Worm (Caenorhabditis elegans) whole organism, young adult: ENCODE measurements around the gene odr-7.

ENCODE experiments used
- F10E7.11 ChIP-seq: sonication (generic microtip); optimal IDR thresholded peaks from 2 replicates; lab custom pipeline; 2017; ENCODE audit warnings: mild to moderate bottlenecking, missing genetic modification characterization, moderate library complexity, missing compliant biosample characterization
- F49E8.2 ChIP-seq: sonication (generic microtip); optimal IDR thresholded peaks from 3 replicates; lab custom pipeline; 2017; ENCODE audit warnings: missing genetic modification characterization, mild to moderate bottlenecking, missing compliant biosample characterization, antibody characterized with exemption, moderate library complexity; ENCODE audit not compliant: insufficient read depth
- F57A8.1 ChIP-seq: fragments of 200-800 bp; sonication (Bioruptor generic); optimal IDR thresholded peaks from 2 replicates; lab custom pipeline; 2018; ENCODE audit warnings: mild to moderate bottlenecking, missing genetic modification characterization, moderate library complexity, missing compliant biosample characterization
- F57C9.4 ChIP-seq: sonication (generic microtip); optimal IDR thresholded peaks from 2 replicates; lab custom pipeline; 2017; ENCODE audit warnings: mild to moderate bottlenecking, missing genetic modification characterization, missing compliant biosample characterization
- T07F8.4 ChIP-seq: sonication (generic microtip); optimal IDR thresholded peaks from 2 replicates; lab custom pipeline; 2016; ENCODE audit warnings: mild to moderate bottlenecking, missing genetic modification characterization, moderate library complexity, missing compliant biosample characterization
- Y53F4B.3 ChIP-seq: fragments of 200-800 bp; sonication (Bioruptor generic); IDR thresholded peaks from 2 replicates; pipeline ENCODE4 v1.3.6; 2022; ENCODE audit warnings: missing genetic modification reagents, missing genetic modification characterization, missing compliant biosample characterization
- Y79H2A.3 ChIP-seq: fragments of 200-800 bp; sonication (Bioruptor generic); conservative IDR thresholded peaks from 2 replicates; pipeline ENCODE4 v1.3.6; 2022; ENCODE audit warnings: missing genetic modification reagents, missing genetic modification characterization, missing compliant biosample characterization
- atf-7 ChIP-seq: sonication (generic microtip); optimal IDR thresholded peaks from 2 replicates; lab custom pipeline; 2017; ENCODE audit warnings: mild to moderate bottlenecking, missing genetic modification characterization, missing compliant biosample characterization
- attf-3 ChIP-seq: fragments of 200-800 bp; sonication (Bioruptor generic); conservative IDR thresholded peaks from 2 replicates; pipeline ENCODE4 v1.3.6; 2022; ENCODE audit warnings: missing genetic modification reagents, missing genetic modification characterization, missing compliant biosample characterization
- ccch-3 ChIP-seq: fragments of 200-800 bp; sonication (Bioruptor generic); optimal IDR thresholded peaks from 2 replicates; lab custom pipeline; 2018; ENCODE audit warnings: mild to moderate bottlenecking, missing genetic modification characterization, missing compliant biosample characterization
- cebp-1 ChIP-seq, 2 experiments: fragments of 200-800 bp in 1 of 2; sonication (Bioruptor generic) in 1 of 2; sonication (generic microtip) in 1 of 2; IDR thresholded peaks in 1 of 2; optimal IDR thresholded peaks in 1 of 2; 2 replicates each; pipeline versions ENCODE4 v1.3.6 to Lab custom; 2017 to 2022; ENCODE audit warnings: missing compliant biosample characterization in 2 of 2, missing genetic modification characterization in 2 of 2, mild to moderate bottlenecking in 1 of 2, missing genetic modification reagents in 1 of 2, moderate library complexity in 1 of 2
- cebp-2 ChIP-seq: fragments of 200-800 bp; sonication (Bioruptor generic); IDR thresholded peaks from 2 replicates; pipeline ENCODE4 v1.3.6; 2022; ENCODE audit warnings: missing genetic modification characterization, missing compliant biosample characterization
- ceh-40 ChIP-seq: fragments of 200-800 bp; sonication (Bioruptor generic); IDR thresholded peaks from 2 replicates; pipeline ENCODE4 v1.3.6; 2022; ENCODE audit warnings: missing genetic modification characterization, missing compliant biosample characterization
- ceh-58 ChIP-seq: fragments of 200-800 bp; sonication (Bioruptor generic); IDR thresholded peaks from 2 replicates; pipeline ENCODE4 v1.3.6; 2022; ENCODE audit warnings: missing genetic modification characterization, missing compliant biosample characterization
- die-1 ChIP-seq: sonication (generic microtip); optimal IDR thresholded peaks from 2 replicates; lab custom pipeline; 2016; ENCODE audit warnings: missing genotype, mild to moderate bottlenecking, missing genetic modification characterization, missing compliant biosample characterization
- efl-1 ChIP-seq: fragments of 150-350 bp; optimal IDR thresholded peaks from 2 replicates; lab custom pipeline; 2014; ENCODE audit warnings: missing biosample characterization, missing genetic modification reagents, missing genetic modification characterization
- egl-18 ChIP-seq: fragments of 200-800 bp; sonication (Bioruptor generic); IDR thresholded peaks from 2 replicates; pipeline ENCODE4 v1.3.6; 2022; ENCODE audit warnings: missing genetic modification reagents, missing genetic modification characterization, missing compliant biosample characterization
- ets-4 ChIP-seq: fragments of 200-800 bp; sonication (Bioruptor generic); optimal IDR thresholded peaks from 2 replicates; lab custom pipeline; 2018; ENCODE audit warnings: mild to moderate bottlenecking, missing genetic modification characterization, missing compliant biosample characterization
- hlh-12 ChIP-seq: sonication (generic microtip); optimal IDR thresholded peaks from 2 replicates; lab custom pipeline; 2016; ENCODE audit warnings: missing genetic modification characterization, missing compliant biosample characterization
- hlh-26 ChIP-seq: fragments of 200-800 bp; sonication (Bioruptor generic); conservative IDR thresholded peaks from 2 replicates; pipeline ENCODE4 v1.3.6; 2022; ENCODE audit warnings: missing genetic modification reagents, missing genetic modification characterization, missing compliant biosample characterization
- hmg-20 ChIP-seq: fragments of 200-800 bp; sonication (Bioruptor generic); IDR thresholded peaks from 2 replicates; pipeline ENCODE4 v1.3.6; 2022; ENCODE audit warnings: missing genetic modification reagents, missing genetic modification characterization, missing compliant biosample characterization
- lag-1 ChIP-seq: fragments of 200-800 bp; sonication (Bioruptor generic); IDR thresholded peaks from 2 replicates; pipeline ENCODE4 v1.3.6; 2022; ENCODE audit warnings: missing genetic modification reagents, missing genetic modification characterization, missing compliant biosample characterization
- let-526 ChIP-seq: fragments of 200-800 bp; sonication (Bioruptor generic); IDR thresholded peaks from 2 replicates; pipeline ENCODE4 v1.3.6; 2022; ENCODE audit warnings: missing genetic modification reagents, missing genetic modification characterization, missing compliant biosample characterization
- madf-10 ChIP-seq: sonication (generic microtip); optimal IDR thresholded peaks from 2 replicates; lab custom pipeline; 2016; ENCODE audit warnings: mild to moderate bottlenecking, missing genetic modification characterization, missing compliant biosample characterization
- madf-6 ChIP-seq: fragments of 200-800 bp; sonication (Bioruptor generic); IDR thresholded peaks from 2 replicates; pipeline ENCODE4 v1.3.6; 2022; ENCODE audit warnings: missing genetic modification reagents, missing genetic modification characterization, missing compliant biosample characterization
- nfya-2 ChIP-seq: fragments of 200-800 bp; sonication (Bioruptor generic); IDR thresholded peaks from 2 replicates; pipeline ENCODE4 v1.3.6; 2022; ENCODE audit warnings: missing genetic modification reagents, missing genetic modification characterization, missing compliant biosample characterization
- nhr-27 ChIP-seq: fragments of 200-800 bp; sonication (Bioruptor generic); optimal IDR thresholded peaks from 2 replicates; lab custom pipeline; 2018; ENCODE audit warnings: mild to moderate bottlenecking, missing genetic modification characterization, moderate library complexity, missing compliant biosample characterization
- nhr-80 ChIP-seq: sonication (generic microtip); optimal IDR thresholded peaks from 2 replicates; lab custom pipeline; 2016; ENCODE audit warnings: missing genetic modification characterization, missing compliant biosample characterization
- nhr-90 ChIP-seq: sonication (generic microtip); optimal IDR thresholded peaks from 2 replicates; lab custom pipeline; 2016; ENCODE audit warnings: missing genotype, mild to moderate bottlenecking, missing genetic modification characterization, missing compliant biosample characterization
- pha-4 ChIP-seq: fragments of 150-350 bp; sonication (generic microtip); optimal IDR thresholded peaks from 2 replicates; lab custom pipeline; 2014; ENCODE audit warnings: missing biosample characterization, missing genetic modification reagents, missing genetic modification characterization
- rcor-1 ChIP-seq: fragments of 200-800 bp; sonication (Bioruptor generic); IDR thresholded peaks from 2 replicates; pipeline ENCODE4 v1.3.6; 2022; ENCODE audit warnings: missing genetic modification reagents, missing genetic modification characterization, missing compliant biosample characterization
- rec-8 ChIP-seq, 2 experiments: sonication (generic microtip); optimal IDR thresholded peaks; 2 replicates each; lab custom pipeline; 2016; ENCODE audit warnings: mild to moderate bottlenecking in 2 of 2, missing genetic modification characterization in 2 of 2, missing genetic modification reagents in 2 of 2, missing genotype in 2 of 2, missing biosample characterization in 1 of 2, missing compliant biosample characterization in 1 of 2, moderate library complexity in 1 of 2
- sea-2 ChIP-seq: fragments of 200-800 bp; sonication (Bioruptor generic); IDR thresholded peaks from 2 replicates; pipeline ENCODE4 v1.3.6; 2022; ENCODE audit warnings: missing genetic modification characterization, missing compliant biosample characterization
- snpc-3.4 ChIP-seq: sonication (generic microtip); optimal IDR thresholded peaks from 2 replicates; lab custom pipeline; 2017; ENCODE audit warnings: missing genetic modification characterization, mild to moderate bottlenecking, missing compliant biosample characterization, antibody characterized with exemption, moderate library complexity, missing genotype, missing genetic modification reagents
- somi-1 ChIP-seq: fragments of 200-800 bp; sonication (Bioruptor generic); optimal IDR thresholded peaks from 2 replicates; lab custom pipeline; 2018; ENCODE audit warnings: mild to moderate bottlenecking, missing genetic modification characterization, missing compliant biosample characterization
- tbp1 ChIP-seq: fragments of 200-800 bp; sonication (Bioruptor generic); optimal IDR thresholded peaks from 2 replicates; lab custom pipeline; 2018; ENCODE audit warnings: mild to moderate bottlenecking, missing genetic modification characterization, missing compliant biosample characterization
- tlf-1 ChIP-seq: fragments of 200-800 bp; sonication (Bioruptor generic); optimal IDR thresholded peaks from 2 replicates; lab custom pipeline; 2018; ENCODE audit warnings: mild to moderate bottlenecking, missing genetic modification characterization, missing compliant biosample characterization
- unc-62 ChIP-seq: fragments of 150-350 bp; optimal IDR thresholded peaks from 2 replicates; lab custom pipeline; 2014; ENCODE audit warnings: missing biosample characterization, missing genetic modification reagents, missing genetic modification characterization
- ztf-25 ChIP-seq: fragments of 200-800 bp; sonication (Bioruptor generic); IDR thresholded peaks from 2 replicates; pipeline ENCODE4 v1.3.6; 2022; ENCODE audit warnings: missing genetic modification reagents, missing genetic modification characterization, missing compliant biosample characterization

Gene odr-7

ce11 chrX:12492467-12492866, 31.0 kb upstream of the odr-7 start, which contains the start of gene lips-1:
lips-1 (plus strand) TSS chrX:12492767.
- TF ChIP-seq nhr-27 (tag; lab: Kevin White, UChicago), result no peak
- no peak for TF ChIP-seq Y53F4B.3 (GFP tag; lab: Robert Waterston, UW)
- TF ChIP-seq tlf-1 (GFP tag; lab: Kevin White, UChicago), result no peak
- no peak for TF ChIP-seq atf-7 (tag; lab: Kevin White, UChicago)
- no peak for TF ChIP-seq hmg-20 (GFP tag; lab: Robert Waterston, UW)
- TF ChIP-seq T07F8.4 (tag; lab: Kevin White, UChicago), result no peak
- no peak for TF ChIP-seq snpc-3.4 (tag; lab: Kevin White, UChicago)
- TF ChIP-seq F10E7.11, result no peak
- TF ChIP-seq F49E8.2 (tag; lab: Kevin White, UChicago), result no peak
- no peak for TF ChIP-seq madf-6 (GFP tag; lab: Robert Waterston, UW)
- no peak for TF ChIP-seq egl-18 (GFP tag; lab: Robert Waterston, UW)
- no peak for TF ChIP-seq ztf-25 (GFP tag; lab: Robert Waterston, UW)
- no peak for TF ChIP-seq pha-4 (tag; lab: Kevin White, UChicago)
- TF ChIP-seq cebp-1 (GFP tag; IDR thresholded peaks at IDR 0.05; lab: Robert Waterston, UW), result no peak
- TF ChIP-seq cebp-1 (tag; optimal IDR thresholded peaks at IDR 0.05; lab: Kevin White, UChicago), result no peak
- TF ChIP-seq Y79H2A.3 (GFP tag; lab: Robert Waterston, UW), result no peak
- no peak for TF ChIP-seq ceh-40 (GFP tag; lab: Robert Waterston, UW)
- TF ChIP-seq F57A8.1 (GFP tag; lab: Kevin White, UChicago), result no peak
- TF ChIP-seq, all 124 proteins: peak for 0

ce11 chrX:12491138-12491537, 29.7 kb upstream of the odr-7 start:
- TF ChIP-seq cebp-2 (GFP tag; lab: Robert Waterston, UW) (no peak), ets-4 (GFP tag; lab: Kevin White, UChicago) (no peak), ccch-3 (GFP tag; lab: Kevin White, UChicago) (no peak), let-526 (no peak), tbp1 (GFP tag; lab: Kevin White, UChicago) (no peak), hlh-26 (GFP tag; lab: Robert Waterston, UW) (no peak)

ce11 chrX:12484749-12485148, 23.3 kb upstream of the odr-7 start, which contains the start of gene tbc-13:
tbc-13 (plus strand) TSS chrX:12485049.
- no peak for TF ChIP-seq ceh-58 (GFP tag; lab: Robert Waterston, UW)
- TF ChIP-seq nfya-2 (GFP tag; lab: Robert Waterston, UW), result no peak
- TF ChIP-seq sea-2 (GFP tag; lab: Robert Waterston, UW), result no peak
- no peak for TF ChIP-seq madf-10
- TF ChIP-seq hlh-12 (tag; lab: Kevin White, UChicago), result no peak
- TF ChIP-seq rec-8 (tag; optimal IDR thresholded peaks at IDR 0.05; lab: Kevin White, UChicago), result no peak
- TF ChIP-seq efl-1 (GFP tag; lab: Kevin White, UChicago), result no peak
- TF ChIP-seq rcor-1, result no peak
- no peak for TF ChIP-seq lag-1 (GFP tag; lab: Robert Waterston, UW)
- TF ChIP-seq F57C9.4, result no peak
- TF ChIP-seq egl-18 (GFP tag; lab: Robert Waterston, UW), result no peak
- TF ChIP-seq ccch-3 (GFP tag; lab: Kevin White, UChicago), result no peak
- no peak for TF ChIP-seq somi-1
- no peak for TF ChIP-seq die-1
- no peak for TF ChIP-seq nhr-90 (tag; lab: Kevin White, UChicago)
- no peak for TF ChIP-seq nhr-80 (tag; lab: Kevin White, UChicago)
- TF ChIP-seq let-526, result no peak
- TF ChIP-seq unc-62 (GFP tag; lab: Kevin White, UChicago), result no peak
- TF ChIP-seq attf-3 (GFP tag; lab: Robert Waterston, UW), result no peak
- no peak for TF ChIP-seq madf-6 (GFP tag; lab: Robert Waterston, UW)
